Fruit fly (Drosophila melanogaster): ENCODE results near the gene CG7824.

DNA sequence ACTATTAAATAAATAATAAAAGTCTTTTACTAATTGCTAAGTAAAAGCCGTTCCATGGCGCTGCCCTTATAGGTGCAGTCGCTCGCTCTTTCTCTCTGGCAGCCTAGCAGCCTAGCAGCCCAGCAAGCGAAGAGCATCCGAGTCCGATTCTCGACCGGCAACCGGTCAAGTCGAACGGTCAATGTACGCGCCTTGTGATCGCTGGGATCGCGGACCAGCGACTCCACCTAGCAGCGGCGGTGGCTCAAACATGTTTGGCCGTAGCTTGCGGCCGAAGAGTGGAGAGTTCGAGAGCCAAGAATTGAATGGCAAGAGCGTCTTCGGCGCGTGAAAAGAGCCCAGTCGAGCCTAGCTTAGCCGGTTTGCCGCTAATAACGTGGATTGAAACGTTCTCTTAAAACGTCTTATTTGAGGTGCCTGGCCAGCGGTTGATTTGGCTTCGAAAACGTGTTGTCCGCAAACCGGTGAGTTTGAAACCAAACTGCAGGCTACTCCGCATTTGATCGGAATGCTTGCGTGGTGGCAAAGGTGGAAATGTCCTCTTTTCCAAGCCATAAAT lies 29.4 kb downstream of the CG7824 start:
- TF ChIP-seq Snoo (tag; optimal IDR thresholded peaks at IDR 0.05) (no peak), Ets98B (GFP tag; IDR thresholded peaks at IDR 0.05) (0 out of 2 replicates have a peak, but pooled peaks have one; percentile 20)
